Fruit fly (Drosophila melanogaster) whole organism, wandering third instar larva: ENCODE results near the gene Eaat2.

Experiments used
- CG9705 ChIP-seq: fragments of 200-800 bp; sonication (Bioruptor generic); optimal IDR thresholded peaks from 2 replicates; lab custom pipeline; 2018; ENCODE audit warnings: missing biosample characterization, mild to moderate bottlenecking, missing genetic modification characterization
- CrebA ChIP-seq: fragments of 200-800 bp; sonication (Bioruptor generic); optimal IDR thresholded peaks from 2 replicates; lab custom pipeline; 2016; ENCODE audit warnings: missing biosample characterization, mild to moderate bottlenecking, missing genetic modification characterization, borderline replicate concordance
- Dfd ChIP-seq: fragments of >200 bp; optimal IDR thresholded peaks from 2 replicates; lab custom pipeline; 2017; ENCODE audit warnings: missing biosample characterization, missing genetic modification characterization
- GATAd ChIP-seq: sonication (Bioruptor generic); optimal IDR thresholded peaks from 2 replicates; lab custom pipeline; 2016; ENCODE audit warnings: missing biosample characterization, missing genetic modification characterization
- HLH106 ChIP-seq: fragments of 200-800 bp; optimal IDR thresholded peaks from 3 replicates; lab custom pipeline; 2019; ENCODE audit warnings: missing biosample characterization, mild to moderate bottlenecking, missing genetic modification characterization, moderate library complexity
- Hr83 ChIP-seq: fragments of 200-300 bp; sonication (Bioruptor generic); optimal IDR thresholded peaks from 2 replicates; lab custom pipeline; 2016; ENCODE audit warnings: missing biosample characterization, mild to moderate bottlenecking, missing genetic modification characterization, moderate library complexity; ENCODE audit not compliant: poor library complexity, severe bottlenecking
- Mio ChIP-seq: sonication (Bioruptor generic); optimal IDR thresholded peaks from 2 replicates; lab custom pipeline; 2016; ENCODE audit warnings: missing biosample characterization, missing genetic modification characterization
- N ChIP-seq: fragments of >200 bp; optimal IDR thresholded peaks from 2 replicates; lab custom pipeline; 2018; ENCODE audit warnings: missing biosample characterization, missing external identifiers, missing genetic modification characterization
- OdsH ChIP-seq: fragments of 200-800 bp; sonication (Bioruptor generic); optimal IDR thresholded peaks from 2 replicates; lab custom pipeline; 2016; ENCODE audit warnings: missing biosample characterization, mild to moderate bottlenecking, missing genetic modification characterization
- Rel ChIP-seq, 2 experiments: fragments of 200-800 bp; sonication (Bioruptor generic) in 1 of 2; optimal IDR thresholded peaks; 2 replicates in 1 of 2; 3 replicates in 1 of 2; lab custom pipeline; 2016 to 2019; ENCODE audit warnings: mild to moderate bottlenecking in 2 of 2, missing biosample characterization in 2 of 2, missing genetic modification characterization in 2 of 2, moderate library complexity in 1 of 2
- Sp1 ChIP-seq: fragments of 200-800 bp; sonication (Bioruptor generic); optimal IDR thresholded peaks from 3 replicates; lab custom pipeline; 2019; ENCODE audit warnings: missing biosample characterization, mild to moderate bottlenecking, missing genetic modification characterization, moderate library complexity
- Vsx2 ChIP-seq: fragments of 200-300, 225-300 bp; sonication (Bioruptor generic); optimal IDR thresholded peaks from 2 replicates; lab custom pipeline; 2018; ENCODE audit warnings: missing biosample characterization, missing genetic modification characterization; ENCODE audit not compliant: partially characterized antibody
- brk ChIP-seq: fragments of 200-800 bp; sonication (Bioruptor generic); optimal IDR thresholded peaks from 2 replicates; lab custom pipeline; 2016; ENCODE audit warnings: missing biosample characterization, mild to moderate bottlenecking, missing genetic modification characterization
- dl ChIP-seq, 2 experiments: fragments of 175-275, 200-275 bp in 1 of 2; fragments of 200-275 bp in 1 of 2; sonication (Bioruptor generic); optimal IDR thresholded peaks; lab custom pipeline; 2018; ENCODE audit warnings: mild to moderate bottlenecking in 2 of 2, missing biosample characterization in 2 of 2, missing genetic modification characterization in 2 of 2, moderate library complexity in 2 of 2; ENCODE audit not compliant: partially characterized antibody in 2 of 2, insufficient read depth in 1 of 2
- dmrt93B ChIP-seq: fragments of 200-800 bp; sonication (Bioruptor generic); optimal IDR thresholded peaks from 2 replicates; lab custom pipeline; 2018; ENCODE audit warnings: missing biosample characterization, mild to moderate bottlenecking, missing genetic modification characterization
- dsf ChIP-seq: sonication (Bioruptor generic); optimal IDR thresholded peaks from 2 replicates; lab custom pipeline; 2016; ENCODE audit warnings: missing biosample characterization, missing genetic modification characterization, borderline replicate concordance
- ey ChIP-seq: fragments of 200-800 bp; sonication (Bioruptor generic); optimal IDR thresholded peaks from 2 replicates; lab custom pipeline; 2016; ENCODE audit warnings: missing biosample characterization, missing genetic modification characterization
- fru ChIP-seq: fragments of 200-800 bp; sonication (Bioruptor generic); optimal IDR thresholded peaks from 3 replicates; lab custom pipeline; 2016; ENCODE audit warnings: missing biosample characterization, mild to moderate bottlenecking, missing genetic modification characterization
- h ChIP-seq: fragments of 200-800 bp; sonication (Bioruptor generic); optimal IDR thresholded peaks from 3 replicates; lab custom pipeline; 2016; ENCODE audit warnings: missing biosample characterization, mild to moderate bottlenecking, missing genetic modification characterization
- jim ChIP-seq: fragments of 175-275, 200-325 bp; sonication (Bioruptor generic); optimal IDR thresholded peaks from 2 replicates; lab custom pipeline; 2016; ENCODE audit warnings: missing biosample characterization, mild to moderate bottlenecking, missing genetic modification characterization
- lola ChIP-seq: fragments of >200 bp; optimal IDR thresholded peaks from 2 replicates; lab custom pipeline; 2017; ENCODE audit warnings: missing biosample characterization, missing genetic modification characterization
- psq ChIP-seq: fragments of 200-800 bp; sonication (Bioruptor generic); optimal IDR thresholded peaks from 3 replicates; lab custom pipeline; 2017; ENCODE audit warnings: missing biosample characterization, mild to moderate bottlenecking, missing genetic modification characterization, moderate library complexity
- rgr ChIP-seq: fragments of 200-800 bp; sonication (Bioruptor generic); optimal IDR thresholded peaks from 3 replicates; lab custom pipeline; 2016; ENCODE audit warnings: missing biosample characterization, mild to moderate bottlenecking, missing genetic modification characterization
- sage ChIP-seq: fragments of 200-800 bp; sonication (Bioruptor generic); optimal IDR thresholded peaks from 2 replicates; lab custom pipeline; 2016; ENCODE audit warnings: missing biosample characterization, mild to moderate bottlenecking, missing genetic modification characterization
- sv ChIP-seq: fragments of 200-800 bp; sonication (Bioruptor generic); optimal IDR thresholded peaks from 3 replicates; lab custom pipeline; 2016; ENCODE audit warnings: missing biosample characterization, missing genetic modification characterization
- tai ChIP-seq: sonication (Bioruptor generic); optimal IDR thresholded peaks from 2 replicates; lab custom pipeline; 2016; ENCODE audit warnings: missing biosample characterization, missing genetic modification characterization
- woc ChIP-seq: sonication (Bioruptor generic); optimal IDR thresholded peaks from 2 replicates; lab custom pipeline; 2016; ENCODE audit warnings: missing biosample characterization, mild to moderate bottlenecking, missing genetic modification characterization

Eaat2 gene

DNA sequence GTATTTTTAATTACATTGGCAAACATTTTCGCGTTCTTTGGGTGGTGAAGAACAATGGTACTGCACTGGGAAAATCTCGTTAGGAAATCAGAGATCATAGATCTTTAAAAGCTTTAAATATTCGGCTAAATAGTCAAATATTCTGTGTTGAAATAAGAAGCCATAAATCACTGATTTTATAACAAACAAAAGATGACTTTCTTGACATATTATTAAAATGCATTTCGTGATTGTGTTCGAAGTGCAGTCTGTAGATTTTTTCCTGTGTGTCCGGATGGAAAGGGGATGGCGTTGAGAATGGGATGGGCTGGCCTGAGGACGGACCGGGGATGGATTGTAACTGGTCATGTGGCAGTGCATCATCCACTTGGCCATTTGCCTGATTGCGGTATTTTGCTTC is 12.1 kb downstream of the Eaat2 start:
- TF ChIP-seq fru (no peak), dmrt93B (GFP tag; lab: Kevin White, UChicago) (no peak), OdsH (GFP tag; lab: Kevin White, UChicago) (no peak), dsf (no peak), sage (GFP tag; lab: Kevin White, UChicago) (no peak), CG9705 (GFP tag; lab: Kevin White, UChicago) (no peak), sv (GFP tag; lab: Kevin White, UChicago) (no peak), tai (GFP tag; lab: Kevin White, UChicago) (no peak), jim (GFP tag; lab: Kevin White, UChicago) (no peak), Vsx2 (GFP tag; lab: Kevin White, UChicago) (no peak)

DNA sequence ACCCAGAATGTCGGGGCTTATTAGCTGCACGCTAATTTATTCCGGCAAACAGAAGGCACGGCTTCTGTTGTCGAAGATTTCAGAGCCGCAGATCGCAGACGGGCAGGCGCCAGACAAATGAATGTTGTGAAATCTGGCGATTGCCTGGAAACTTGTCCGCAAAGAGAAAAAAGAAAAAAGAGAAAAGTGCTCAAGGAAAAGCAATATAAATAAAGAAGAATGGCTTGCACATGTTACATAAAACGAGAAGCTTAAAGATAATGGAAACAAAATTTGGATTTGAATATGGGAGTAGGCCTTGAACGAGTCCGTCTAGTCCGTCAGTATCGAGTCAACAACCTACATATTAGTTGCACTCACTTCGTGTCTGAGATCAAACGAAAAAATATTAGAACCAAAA is 16.1 kb downstream of the Eaat2 start, which contains the start of gene Hsp60B:
Gene Hsp60B (plus strand): TSS at position 301 of the 400 bp plus-strand sequence.
- no peak for TF ChIP-seq tai (GFP tag; lab: Kevin White, UChicago)
- no peak for TF ChIP-seq CG9705 (GFP tag; lab: Kevin White, UChicago)
- TF ChIP-seq sv (GFP tag; lab: Kevin White, UChicago) = no peak
- TF ChIP-seq fru = no peak
- no peak for TF ChIP-seq ey
- no peak for TF ChIP-seq Sp1 (GFP tag; lab: Kevin White, UChicago)
- TF ChIP-seq dl (GFP tag; optimal IDR thresholded peaks at IDR 0.05; lab: Kevin White, UChicago; ENCODE audit: insufficient read depth in 1 of 2, partially characterized antibody in 2 of 2) = no peak
- no peak for TF ChIP-seq brk (GFP tag; lab: Kevin White, UChicago)
- no peak for TF ChIP-seq woc (GFP tag; lab: Kevin White, UChicago)
- TF ChIP-seq HLH106 (tag; lab: Kevin White, UChicago) = no peak
- TF ChIP-seq dmrt93B (GFP tag; lab: Kevin White, UChicago) = no peak
- TF ChIP-seq Rel (GFP tag; optimal IDR thresholded peaks at IDR 0.05; lab: Kevin White, UChicago) = no peak
- no peak for TF ChIP-seq Rel (tag; optimal IDR thresholded peaks at IDR 0.05; lab: Kevin White, UChicago)
- no peak for TF ChIP-seq OdsH (GFP tag; lab: Kevin White, UChicago)
- TF ChIP-seq sage (GFP tag; lab: Kevin White, UChicago) = no peak
- no peak for TF ChIP-seq psq (GFP tag; lab: Kevin White, UChicago)
- TF ChIP-seq Hr83 (GFP tag; lab: Kevin White, UChicago) = no peak

DNA sequence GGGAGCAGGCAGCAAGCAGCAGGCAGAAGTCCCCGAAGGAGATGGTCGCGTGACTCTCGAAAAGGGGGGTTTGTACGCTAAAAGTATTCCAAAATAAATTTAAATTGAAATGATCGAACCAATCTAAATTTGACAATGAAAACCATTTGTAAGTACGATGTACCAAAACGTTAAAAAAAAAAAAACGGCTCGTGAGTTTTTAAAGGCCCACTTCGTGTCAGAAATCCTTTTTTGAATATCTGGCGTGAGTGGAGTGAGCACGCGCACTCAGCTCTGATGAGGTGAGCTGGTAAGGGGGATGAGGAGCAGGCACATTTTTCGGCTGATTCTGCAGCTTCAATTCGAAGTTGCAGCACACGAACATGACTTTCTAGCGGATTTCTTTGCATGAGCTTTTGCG is 19.4 kb downstream of the Eaat2 start:
- TF ChIP-seq Mio (GFP tag; lab: Kevin White, UChicago) (no peak), fru (peak; percentile 17), rgr (no peak), ey (no peak), woc (GFP tag; lab: Kevin White, UChicago) (peak; percentile 11), h (GFP tag; lab: Kevin White, UChicago) (no peak)

DNA sequence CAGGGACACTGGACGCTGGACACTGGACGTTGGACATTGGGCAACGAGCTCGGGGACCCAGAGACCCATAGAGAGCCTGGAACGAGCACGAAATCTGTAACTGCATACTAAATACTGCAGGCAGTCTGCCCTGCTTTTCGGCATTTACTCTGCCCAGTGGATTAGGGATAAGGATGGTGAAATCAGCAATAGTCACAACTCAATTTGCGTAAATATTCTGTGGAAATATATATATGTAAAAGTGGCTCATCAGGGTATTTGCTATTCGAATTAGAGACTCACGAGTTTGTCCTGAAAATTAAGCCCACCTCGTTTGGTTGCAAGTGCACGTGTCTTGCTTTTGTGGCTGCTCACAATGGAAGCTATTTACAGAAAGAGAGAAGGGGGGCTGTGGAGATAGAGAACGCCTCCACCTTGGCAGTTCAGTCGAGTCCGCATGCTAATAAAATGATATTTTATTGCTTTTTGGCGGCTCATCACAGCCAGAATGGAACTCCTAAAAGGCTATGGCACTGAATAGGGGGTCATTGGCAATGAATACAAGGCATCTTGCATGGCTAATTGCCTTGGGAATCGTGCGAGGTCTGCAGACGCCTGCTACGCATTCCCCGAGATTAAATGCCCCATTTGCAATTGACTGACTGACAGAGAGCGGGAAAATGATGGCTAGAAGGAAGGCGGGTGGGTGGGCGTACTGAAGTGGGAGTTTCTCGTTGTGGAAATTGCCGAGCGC is 20.2 kb downstream of the Eaat2 start:
- TF ChIP-seq fru (peak; percentile 12), OdsH (GFP tag; lab: Kevin White, UChicago) (no peak), tai (GFP tag; lab: Kevin White, UChicago) (no peak), CrebA (no peak), Rel (GFP tag; optimal IDR thresholded peaks at IDR 0.05; lab: Kevin White, UChicago) (no peak), Rel (tag; optimal IDR thresholded peaks at IDR 0.05; lab: Kevin White, UChicago) (no peak), Dfd (GFP tag; lab: Kevin White, UChicago) (no peak), h (GFP tag; lab: Kevin White, UChicago) (peak; percentile 10)
- TF ChIP-seq, all 38 proteins: peak for 2

DNA sequence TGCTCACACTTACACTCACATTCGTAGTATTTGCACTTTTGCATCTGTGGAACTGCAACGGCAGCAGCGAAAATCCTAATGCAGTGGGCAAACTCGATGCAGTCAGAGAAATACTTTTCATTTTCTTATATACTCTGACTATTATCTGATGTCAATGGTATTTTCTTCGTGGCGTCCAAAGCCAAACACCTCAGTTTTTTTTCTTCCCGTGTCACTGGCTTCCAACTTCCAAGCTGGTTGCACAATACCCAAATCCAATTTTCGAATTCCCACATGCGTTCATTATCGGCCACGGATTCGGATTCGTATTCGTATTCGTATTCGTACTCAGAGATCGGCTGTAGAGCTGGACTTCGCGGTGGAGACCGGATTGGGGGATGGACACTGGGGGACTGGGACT is 21.3 kb downstream of the Eaat2 start:
- TF ChIP-seq woc (GFP tag; lab: Kevin White, UChicago) = no peak
- no peak for TF ChIP-seq GATAd (GFP tag; lab: Kevin White, UChicago)
- TF ChIP-seq Rel (GFP tag; optimal IDR thresholded peaks at IDR 0.05; lab: Kevin White, UChicago) = no peak
- TF ChIP-seq Rel (tag; optimal IDR thresholded peaks at IDR 0.05; lab: Kevin White, UChicago) = no peak
- no peak for TF ChIP-seq lola (GFP tag; lab: Kevin White, UChicago)
- TF ChIP-seq sage (GFP tag; lab: Kevin White, UChicago) = no peak
- no peak for TF ChIP-seq psq (GFP tag; lab: Kevin White, UChicago)
- TF ChIP-seq N (GFP tag; lab: Kevin White, UChicago) = no peak
